Worm (Caenorhabditis elegans) whole organism, L4 larva: ENCODE results near the gene nas-19.

Experiments used
- ama-1 ChIP-seq: fragments of 150-350 bp; optimal IDR thresholded peaks from 2 replicates; lab custom pipeline; 2014; ENCODE audit warnings: inconsistent platforms, mixed read lengths
- fos-1 ChIP-seq: fragments of 150-350 bp; optimal IDR thresholded peaks from 2 replicates; lab custom pipeline; 2014; ENCODE audit warnings: missing biosample characterization, missing genetic modification characterization
- nhr-10 ChIP-seq: fragments of 150-350 bp; optimal IDR thresholded peaks from 2 replicates; lab custom pipeline; 2014; ENCODE audit warnings: missing biosample characterization, missing genetic modification characterization
- nhr-11 ChIP-seq: fragments of 150-350 bp; optimal IDR thresholded peaks from 2 replicates; lab custom pipeline; 2014; ENCODE audit warnings: missing biosample characterization, missing genetic modification characterization
- php-3 ChIP-seq: fragments of 200-800 bp; sonication (Bioruptor generic); IDR thresholded peaks from 2 replicates; pipeline ENCODE4 v1.3.6; 2022; ENCODE audit warnings: missing genetic modification reagents, missing genetic modification characterization, missing compliant biosample characterization
- skn-1 ChIP-seq: fragments of 150-350 bp; optimal IDR thresholded peaks from 2 replicates; lab custom pipeline; 2014; ENCODE audit warnings: missing biosample characterization, missing genetic modification characterization
- ztf-11 ChIP-seq: fragments of 150-350 bp; optimal IDR thresholded peaks from 2 replicates; lab custom pipeline; 2014; ENCODE audit warnings: missing biosample characterization, missing genetic modification characterization

- TF ChIP-seq skn-1 (tag; lab: Kevin White, UChicago) (no peak), fos-1 (tag; lab: Kevin White, UChicago) (no peak), php-3 (GFP tag; lab: Robert Waterston, UW) (no peak), ztf-11 (tag; lab: Kevin White, UChicago) (no peak), ama-1 (lab: Kevin White, UChicago) (no peak), nhr-10 (no peak), nhr-11 (tag; lab: Kevin White, UChicago) (no peak)
Measured at ce11 chrV:11390394-11390793, 12.1 kb downstream of the nas-19 start, which contains the start of the genes K03B8.11 and K03B8.14.
